Worm (Caenorhabditis elegans) whole organism, late embryonic: ENCODE data around the gene B0507.7.

ENCODE experiments used
- C38D4.7 ChIP-seq: fragments of 200-800 bp; sonication (Bioruptor generic); optimal IDR thresholded peaks from 2 replicates; lab custom pipeline; 2018; ENCODE audit warnings: mild to moderate bottlenecking, missing genetic modification characterization, moderate library complexity, missing compliant biosample characterization
- F13H6.1 ChIP-seq: sonication (generic microtip); optimal IDR thresholded peaks from 2 replicates; lab custom pipeline; 2016; ENCODE audit warnings: missing genetic modification characterization, missing compliant biosample characterization
- K02D7.2 ChIP-seq: sonication (generic microtip); optimal IDR thresholded peaks from 2 replicates; lab custom pipeline; 2017; ENCODE audit warnings: mild to moderate bottlenecking, missing genetic modification characterization, missing compliant biosample characterization
- K09A11.1 ChIP-seq: sonication (generic microtip); optimal IDR thresholded peaks from 2 replicates; lab custom pipeline; 2017; ENCODE audit warnings: antibody characterized with exemption, mild to moderate bottlenecking, missing genetic modification characterization, missing compliant biosample characterization; ENCODE audit not compliant: insufficient read depth
- T23F11.4 ChIP-seq: fragments of 200-800 bp; sonication (Bioruptor generic); optimal IDR thresholded peaks from 2 replicates; lab custom pipeline; 2018; ENCODE audit warnings: mild to moderate bottlenecking, missing genetic modification characterization, missing compliant biosample characterization
- ama-1 ChIP-seq: fragments of 150-350 bp; optimal IDR thresholded peaks from 2 replicates; lab custom pipeline; 2014
- ceh-14 ChIP-seq: sonication (generic microtip); optimal IDR thresholded peaks from 2 replicates; lab custom pipeline; 2016; ENCODE audit warnings: missing genotype, missing genetic modification characterization, missing compliant biosample characterization
- ceh-19 ChIP-seq: fragments of 200-800 bp; sonication (Bioruptor generic); optimal IDR thresholded peaks from 2 replicates; lab custom pipeline; 2018; ENCODE audit warnings: mild to moderate bottlenecking, missing genetic modification characterization, missing compliant biosample characterization
- ceh-2 ChIP-seq: sonication (generic microtip); optimal IDR thresholded peaks from 2 replicates; lab custom pipeline; 2016; ENCODE audit warnings: missing genotype, missing genetic modification characterization, missing compliant biosample characterization
- ceh-22 ChIP-seq: sonication (generic microtip); optimal IDR thresholded peaks from 2 replicates; lab custom pipeline; 2017; ENCODE audit warnings: missing biosample characterization, missing genetic modification characterization
- ceh-24 ChIP-seq: sonication (generic microtip); optimal IDR thresholded peaks from 2 replicates; lab custom pipeline; 2016; ENCODE audit warnings: mild to moderate bottlenecking, missing genetic modification characterization, missing compliant biosample characterization
- ceh-31 ChIP-seq: sonication (generic microtip); optimal IDR thresholded peaks from 2 replicates; lab custom pipeline; 2016; ENCODE audit warnings: missing genetic modification characterization, missing compliant biosample characterization
- ceh-34 ChIP-seq: sonication (generic microtip); optimal IDR thresholded peaks from 2 replicates; lab custom pipeline; 2016; ENCODE audit warnings: mild to moderate bottlenecking, missing genetic modification characterization, missing compliant biosample characterization
- ceh-9 ChIP-seq: sonication (generic microtip); optimal IDR thresholded peaks from 2 replicates; lab custom pipeline; 2016; ENCODE audit warnings: mild to moderate bottlenecking, missing genetic modification characterization, inconsistent platforms, missing compliant biosample characterization
- dve-1 ChIP-seq: sonication (generic microtip); optimal IDR thresholded peaks from 2 replicates; lab custom pipeline; 2017; ENCODE audit warnings: antibody characterized with exemption, mild to moderate bottlenecking, missing genetic modification characterization, missing compliant biosample characterization
- elt-2 ChIP-seq: sonication (generic microtip); optimal IDR thresholded peaks from 2 replicates; lab custom pipeline; 2016; ENCODE audit warnings: missing genetic modification reagents, missing genetic modification characterization, missing compliant biosample characterization
- elt-4 ChIP-seq: sonication (generic microtip); optimal IDR thresholded peaks from 2 replicates; lab custom pipeline; 2016; ENCODE audit warnings: missing genetic modification characterization, missing compliant biosample characterization
- ets-4 ChIP-seq: sonication (generic microtip); optimal IDR thresholded peaks from 2 replicates; lab custom pipeline; 2016; ENCODE audit warnings: missing genetic modification characterization, missing compliant biosample characterization
- eyg-1 ChIP-seq: sonication (generic microtip); optimal IDR thresholded peaks from 2 replicates; lab custom pipeline; 2016; ENCODE audit warnings: missing genotype, missing genetic modification characterization, missing compliant biosample characterization
- fkh-10 ChIP-seq: fragments of 150-350 bp; optimal IDR thresholded peaks from 2 replicates; lab custom pipeline; 2014; ENCODE audit warnings: missing biosample characterization, missing genetic modification reagents, missing genetic modification characterization
- gmeb-2 ChIP-seq: sonication (generic microtip); optimal IDR thresholded peaks from 2 replicates; lab custom pipeline; 2016; ENCODE audit warnings: missing genetic modification characterization, inconsistent platforms, missing compliant biosample characterization
- hlh-13 ChIP-seq: fragments of 200-800 bp; sonication (Bioruptor generic); optimal IDR thresholded peaks from 2 replicates; lab custom pipeline; 2018; ENCODE audit warnings: mild to moderate bottlenecking, missing genetic modification characterization, missing compliant biosample characterization
- hlh-8 ChIP-seq: sonication (generic microtip); optimal IDR thresholded peaks from 2 replicates; lab custom pipeline; 2016; ENCODE audit warnings: missing genotype, missing genetic modification characterization, missing compliant biosample characterization
- lin-11 ChIP-seq: fragments of 200-800 bp; sonication (Bioruptor generic); optimal IDR thresholded peaks from 2 replicates; lab custom pipeline; 2018; ENCODE audit warnings: mild to moderate bottlenecking, missing genetic modification characterization, missing compliant biosample characterization
- madf-2 ChIP-seq: sonication (generic microtip); optimal IDR thresholded peaks from 2 replicates; lab custom pipeline; 2017; ENCODE audit warnings: missing genetic modification characterization, missing compliant biosample characterization
- mec-3 ChIP-seq: sonication (generic microtip); optimal IDR thresholded peaks from 2 replicates; lab custom pipeline; 2016; ENCODE audit warnings: borderline replicate concordance, missing genetic modification characterization, missing compliant biosample characterization
- nfya-1 ChIP-seq: sonication (generic microtip); optimal IDR thresholded peaks from 2 replicates; lab custom pipeline; 2017; ENCODE audit warnings: missing genetic modification characterization, mild to moderate bottlenecking, missing compliant biosample characterization, antibody characterized with exemption, moderate library complexity
- nhr-11 ChIP-seq: fragments of 150-350 bp; optimal IDR thresholded peaks from 2 replicates; lab custom pipeline; 2014; ENCODE audit warnings: missing biosample characterization, missing genetic modification characterization
- odd-2 ChIP-seq: sonication (generic microtip); optimal IDR thresholded peaks from 2 replicates; lab custom pipeline; 2017; ENCODE audit warnings: antibody characterized with exemption, mild to moderate bottlenecking, missing genetic modification characterization, missing compliant biosample characterization
- pag-3 ChIP-seq: sonication (generic microtip); optimal IDR thresholded peaks from 2 replicates; lab custom pipeline; 2016; ENCODE audit warnings: missing compliant biosample characterization, missing genetic modification characterization, borderline replicate concordance
- pat-9 ChIP-seq: fragments of 200-800 bp; sonication (Bioruptor generic); optimal IDR thresholded peaks from 2 replicates; lab custom pipeline; 2018; ENCODE audit warnings: mild to moderate bottlenecking, missing genetic modification characterization, moderate library complexity, missing compliant biosample characterization
- pax-1 ChIP-seq: fragments of 150-350 bp; optimal IDR thresholded peaks from 2 replicates; lab custom pipeline; 2014; ENCODE audit warnings: missing biosample characterization, missing genetic modification characterization
- pqm-1 ChIP-seq: sonication (generic microtip); optimal IDR thresholded peaks from 2 replicates; lab custom pipeline; 2016; ENCODE audit warnings: missing genetic modification characterization, missing compliant biosample characterization
- pros-1 ChIP-seq: fragments of 150-350 bp; optimal IDR thresholded peaks from 2 replicates; lab custom pipeline; 2014; ENCODE audit warnings: missing biosample characterization, missing genetic modification reagents, missing genetic modification characterization
- ref-2 ChIP-seq: sonication (generic microtip); optimal IDR thresholded peaks from 2 replicates; lab custom pipeline; 2016; ENCODE audit warnings: missing genetic modification characterization, missing compliant biosample characterization
- rnt-1 ChIP-seq: sonication (generic microtip); optimal IDR thresholded peaks from 2 replicates; lab custom pipeline; 2016; ENCODE audit warnings: missing genetic modification characterization, missing compliant biosample characterization
- sdc-2 ChIP-seq: sonication (generic microtip); optimal IDR thresholded peaks from 2 replicates; lab custom pipeline; 2016; ENCODE audit warnings: missing genotype, missing genetic modification characterization, missing compliant biosample characterization
- sox-2 ChIP-seq: fragments of 200-800 bp; sonication (Bioruptor generic); IDR thresholded peaks from 2 replicates; pipeline ENCODE4 v1.3.6; 2022; ENCODE audit warnings: missing genetic modification reagents, missing genetic modification characterization, missing compliant biosample characterization
- tbx-2 ChIP-seq: sonication (generic microtip); optimal IDR thresholded peaks from 2 replicates; lab custom pipeline; 2016; ENCODE audit warnings: missing genetic modification characterization, missing compliant biosample characterization
- unc-3 ChIP-seq, 2 experiments: fragments of 200-800 bp in 1 of 2; sonication (Bioruptor generic) in 1 of 2; sonication (generic microtip) in 1 of 2; conservative IDR thresholded peaks in 1 of 2; optimal IDR thresholded peaks in 1 of 2; 2 replicates each; pipeline versions ENCODE4 v1.3.6 to Lab custom; 2016 to 2022; ENCODE audit warnings: missing compliant biosample characterization in 2 of 2, missing genetic modification characterization in 2 of 2, missing genetic modification reagents in 1 of 2
- unc-55 ChIP-seq: sonication (generic microtip); optimal IDR thresholded peaks from 2 replicates; lab custom pipeline; 2017; ENCODE audit warnings: missing biosample characterization, missing genetic modification reagents, missing genetic modification characterization
- ztf-16 ChIP-seq: sonication (generic microtip); optimal IDR thresholded peaks from 2 replicates; lab custom pipeline; 2017; ENCODE audit warnings: missing genetic modification characterization, missing compliant biosample characterization

The B0507.7 gene

ce11 chrV:8785526-8785925, 27.0 kb upstream of the B0507.7 start (continued):
- TF ChIP-seq ceh-22 (tag; lab: Kevin White, UChicago) (no peak), mec-3 (tag; lab: Kevin White, UChicago) (no peak), unc-3 (GFP tag; conservative IDR thresholded peaks at IDR 0.05; lab: Robert Waterston, UW) (no peak), unc-3 (tag; optimal IDR thresholded peaks at IDR 0.05; lab: Kevin White, UChicago) (no peak), ztf-16 (peak; percentile 53), odd-2 (tag; lab: Kevin White, UChicago) (no peak), eyg-1 (tag; lab: Kevin White, UChicago) (no peak), ceh-24 (tag; lab: Kevin White, UChicago) (no peak), gmeb-2 (tag; lab: Kevin White, UChicago) (no peak), ets-4 (tag; lab: Kevin White, UChicago) (no peak), ceh-19 (GFP tag; lab: Kevin White, UChicago) (no peak), ceh-34 (peak; percentile 73), ceh-9 (tag; lab: Kevin White, UChicago) (no peak), elt-4 (no peak), madf-2 (tag; lab: Kevin White, UChicago) (no peak), elt-2 (tag; lab: Kevin White, UChicago) (peak; percentile 37)

ce11 chrV:8784485-8784884, 26.0 kb upstream of the B0507.7 start:
- TF ChIP-seq ceh-31 (peak; percentile 24), ceh-2 (tag; lab: Kevin White, UChicago) (peak; percentile 47), sox-2 (GFP tag; lab: Robert Waterston, UW) (no peak), nfya-1 (tag; lab: Kevin White, UChicago) (peak; percentile 29), elt-2 (tag; lab: Kevin White, UChicago) (peak; percentile 47), T23F11.4 (no peak), hlh-8 (tag; lab: Kevin White, UChicago) (no peak), fkh-10 (GFP tag; lab: Kevin White, UChicago) (no peak), lin-11 (tag; lab: Kevin White, UChicago) (no peak), pros-1 (tag; lab: Kevin White, UChicago) (no peak), ceh-22 (tag; lab: Kevin White, UChicago) (peak; percentile 93), tbx-2 (tag; lab: Kevin White, UChicago) (peak; percentile 43), ceh-34 (no peak), madf-2 (tag; lab: Kevin White, UChicago) (no peak), unc-55 (GFP tag; lab: Kevin White, UChicago) (no peak), sdc-2 (tag; lab: Kevin White, UChicago) (no peak), dve-1 (peak; percentile 2)

- TF ChIP-seq K09A11.1: no peak
- no peak for TF ChIP-seq ref-2 (tag; lab: Kevin White, UChicago)
- no peak for TF ChIP-seq C38D4.7 (GFP tag; lab: Kevin White, UChicago)
- TF ChIP-seq pax-1 (tag; lab: Kevin White, UChicago): no peak
- TF ChIP-seq hlh-13 (GFP tag; lab: Kevin White, UChicago): no peak
- TF ChIP-seq pat-9: no peak
- TF ChIP-seq pag-3 (tag; lab: Kevin White, UChicago): no peak
- TF ChIP-seq nhr-11 (tag; lab: Kevin White, UChicago): no peak
- TF ChIP-seq ama-1 (lab: Kevin White, UChicago): no peak
- TF ChIP-seq rnt-1 (tag; lab: Kevin White, UChicago): no peak
- TF ChIP-seq eyg-1 (tag; lab: Kevin White, UChicago): no peak
- no peak for TF ChIP-seq pqm-1 (tag; lab: Kevin White, UChicago)
- no peak for TF ChIP-seq elt-2 (tag; lab: Kevin White, UChicago)
- TF ChIP-seq ceh-14 (tag; lab: Kevin White, UChicago): no peak
- no peak for TF ChIP-seq K02D7.2
- no peak for TF ChIP-seq sdc-2 (tag; lab: Kevin White, UChicago)
- no peak for TF ChIP-seq F13H6.1 (tag; lab: Kevin White, UChicago)
- no peak for TF ChIP-seq ceh-34
These were observed 23.6 kb upstream of the B0507.7 start for ce11 chrV:8782112-8782511.
